Worm (Caenorhabditis elegans) whole organism, late embryonic: Measurements from ENCODE around the gene ifc-1.

Experiments used
- C08G9.2 ChIP-seq: sonication (generic microtip); optimal IDR thresholded peaks from 2 replicates; lab custom pipeline; 2016; ENCODE audit warnings: mild to moderate bottlenecking, missing genetic modification characterization, moderate library complexity, missing compliant biosample characterization
- C38D4.7 ChIP-seq: fragments of 200-800 bp; sonication (Bioruptor generic); optimal IDR thresholded peaks from 2 replicates; lab custom pipeline; 2018; ENCODE audit warnings: mild to moderate bottlenecking, missing genetic modification characterization, moderate library complexity, missing compliant biosample characterization
- F13H6.1 ChIP-seq: sonication (generic microtip); optimal IDR thresholded peaks from 2 replicates; lab custom pipeline; 2016; ENCODE audit warnings: missing genetic modification characterization, missing compliant biosample characterization
- K02D7.2 ChIP-seq: sonication (generic microtip); optimal IDR thresholded peaks from 2 replicates; lab custom pipeline; 2017; ENCODE audit warnings: mild to moderate bottlenecking, missing genetic modification characterization, missing compliant biosample characterization
- T23F11.4 ChIP-seq: fragments of 200-800 bp; sonication (Bioruptor generic); optimal IDR thresholded peaks from 2 replicates; lab custom pipeline; 2018; ENCODE audit warnings: mild to moderate bottlenecking, missing genetic modification characterization, missing compliant biosample characterization
- ceh-14 ChIP-seq: sonication (generic microtip); optimal IDR thresholded peaks from 2 replicates; lab custom pipeline; 2016; ENCODE audit warnings: missing genotype, missing genetic modification characterization, missing compliant biosample characterization
- ceh-19 ChIP-seq: fragments of 200-800 bp; sonication (Bioruptor generic); optimal IDR thresholded peaks from 2 replicates; lab custom pipeline; 2018; ENCODE audit warnings: mild to moderate bottlenecking, missing genetic modification characterization, missing compliant biosample characterization
- ceh-2 ChIP-seq: sonication (generic microtip); optimal IDR thresholded peaks from 2 replicates; lab custom pipeline; 2016; ENCODE audit warnings: missing genotype, missing genetic modification characterization, missing compliant biosample characterization
- ceh-24 ChIP-seq: sonication (generic microtip); optimal IDR thresholded peaks from 2 replicates; lab custom pipeline; 2016; ENCODE audit warnings: mild to moderate bottlenecking, missing genetic modification characterization, missing compliant biosample characterization
- ceh-30 ChIP-seq: fragments of 150-350 bp; optimal IDR thresholded peaks from 2 replicates; lab custom pipeline; 2014; ENCODE audit warnings: missing biosample characterization, missing genetic modification characterization
- ceh-31 ChIP-seq: sonication (generic microtip); optimal IDR thresholded peaks from 2 replicates; lab custom pipeline; 2016; ENCODE audit warnings: missing genetic modification characterization, missing compliant biosample characterization
- dve-1 ChIP-seq: sonication (generic microtip); optimal IDR thresholded peaks from 2 replicates; lab custom pipeline; 2017; ENCODE audit warnings: antibody characterized with exemption, mild to moderate bottlenecking, missing genetic modification characterization, missing compliant biosample characterization
- ets-4 ChIP-seq: sonication (generic microtip); optimal IDR thresholded peaks from 2 replicates; lab custom pipeline; 2016; ENCODE audit warnings: missing genetic modification characterization, missing compliant biosample characterization
- fax-1 ChIP-seq: sonication (generic microtip); optimal IDR thresholded peaks from 2 replicates; lab custom pipeline; 2016; ENCODE audit warnings: missing genotype, missing genetic modification characterization, missing compliant biosample characterization
- fkh-10 ChIP-seq: fragments of 150-350 bp; optimal IDR thresholded peaks from 2 replicates; lab custom pipeline; 2014; ENCODE audit warnings: missing biosample characterization, missing genetic modification reagents, missing genetic modification characterization
- fkh-6 ChIP-seq: sonication (generic microtip); optimal IDR thresholded peaks from 2 replicates; lab custom pipeline; 2016; ENCODE audit warnings: missing genetic modification characterization, missing compliant biosample characterization
- gmeb-2 ChIP-seq: sonication (generic microtip); optimal IDR thresholded peaks from 2 replicates; lab custom pipeline; 2016; ENCODE audit warnings: missing genetic modification characterization, inconsistent platforms, missing compliant biosample characterization
- hlh-15 ChIP-seq: sonication (generic microtip); optimal IDR thresholded peaks from 2 replicates; lab custom pipeline; 2016; ENCODE audit warnings: missing genetic modification characterization, missing compliant biosample characterization
- hlh-8 ChIP-seq: sonication (generic microtip); optimal IDR thresholded peaks from 2 replicates; lab custom pipeline; 2016; ENCODE audit warnings: missing genotype, missing genetic modification characterization, missing compliant biosample characterization
- lim-6 ChIP-seq: sonication (generic microtip); optimal IDR thresholded peaks from 2 replicates; lab custom pipeline; 2016; ENCODE audit warnings: missing genetic modification characterization, missing compliant biosample characterization
- madf-2 ChIP-seq: sonication (generic microtip); optimal IDR thresholded peaks from 2 replicates; lab custom pipeline; 2017; ENCODE audit warnings: missing genetic modification characterization, missing compliant biosample characterization
- mec-3 ChIP-seq: sonication (generic microtip); optimal IDR thresholded peaks from 2 replicates; lab custom pipeline; 2016; ENCODE audit warnings: borderline replicate concordance, missing genetic modification characterization, missing compliant biosample characterization
- nfya-1 ChIP-seq: sonication (generic microtip); optimal IDR thresholded peaks from 2 replicates; lab custom pipeline; 2017; ENCODE audit warnings: missing genetic modification characterization, mild to moderate bottlenecking, missing compliant biosample characterization, antibody characterized with exemption, moderate library complexity
- nhr-11 ChIP-seq: fragments of 150-350 bp; optimal IDR thresholded peaks from 2 replicates; lab custom pipeline; 2014; ENCODE audit warnings: missing biosample characterization, missing genetic modification characterization
- pat-9 ChIP-seq: fragments of 200-800 bp; sonication (Bioruptor generic); optimal IDR thresholded peaks from 2 replicates; lab custom pipeline; 2018; ENCODE audit warnings: mild to moderate bottlenecking, missing genetic modification characterization, moderate library complexity, missing compliant biosample characterization
- pqm-1 ChIP-seq: sonication (generic microtip); optimal IDR thresholded peaks from 2 replicates; lab custom pipeline; 2016; ENCODE audit warnings: missing genetic modification characterization, missing compliant biosample characterization
- rnt-1 ChIP-seq: sonication (generic microtip); optimal IDR thresholded peaks from 2 replicates; lab custom pipeline; 2016; ENCODE audit warnings: missing genetic modification characterization, missing compliant biosample characterization
- sox-2 ChIP-seq: fragments of 200-800 bp; sonication (Bioruptor generic); IDR thresholded peaks from 2 replicates; pipeline ENCODE4 v1.3.6; 2022; ENCODE audit warnings: missing genetic modification reagents, missing genetic modification characterization, missing compliant biosample characterization
- sox-4 ChIP-seq: sonication (generic microtip); optimal IDR thresholded peaks from 2 replicates; lab custom pipeline; 2017; ENCODE audit warnings: mild to moderate bottlenecking, missing genetic modification characterization, inconsistent platforms, missing compliant biosample characterization
- syd-9 ChIP-seq: sonication (generic microtip); optimal IDR thresholded peaks from 2 replicates; lab custom pipeline; 2016; ENCODE audit warnings: mild to moderate bottlenecking, missing genetic modification characterization, moderate library complexity, missing compliant biosample characterization
- tbx-2 ChIP-seq: sonication (generic microtip); optimal IDR thresholded peaks from 2 replicates; lab custom pipeline; 2016; ENCODE audit warnings: missing genetic modification characterization, missing compliant biosample characterization
- tbx-7 ChIP-seq: sonication (generic microtip); optimal IDR thresholded peaks from 2 replicates; lab custom pipeline; 2016; ENCODE audit warnings: missing genotype, missing genetic modification characterization, missing compliant biosample characterization
- unc-3 ChIP-seq, 2 experiments: fragments of 200-800 bp in 1 of 2; sonication (Bioruptor generic) in 1 of 2; sonication (generic microtip) in 1 of 2; conservative IDR thresholded peaks in 1 of 2; optimal IDR thresholded peaks in 1 of 2; 2 replicates each; pipeline versions ENCODE4 v1.3.6 to Lab custom; 2016 to 2022; ENCODE audit warnings: missing compliant biosample characterization in 2 of 2, missing genetic modification characterization in 2 of 2, missing genetic modification reagents in 1 of 2
- unc-86 ChIP-seq: sonication (generic microtip); optimal IDR thresholded peaks from 2 replicates; lab custom pipeline; 2016; ENCODE audit warnings: missing genetic modification characterization, missing compliant biosample characterization
- zip-5 ChIP-seq: sonication (generic microtip); optimal IDR thresholded peaks from 2 replicates; lab custom pipeline; 2016; ENCODE audit warnings: missing genetic modification characterization, missing compliant biosample characterization
- ztf-16 ChIP-seq: sonication (generic microtip); optimal IDR thresholded peaks from 2 replicates; lab custom pipeline; 2017; ENCODE audit warnings: missing genetic modification characterization, missing compliant biosample characterization

The ifc-1 gene

ce11 chrV:2881565-2881964 lies 372 bp downstream of the ifc-1 start:
- no peak for TF ChIP-seq ztf-16 (tag; lab: Kevin White, UChicago)
- no peak for TF ChIP-seq syd-9
- TF ChIP-seq rnt-1 = no peak
- no peak for TF ChIP-seq fkh-10
- no peak for TF ChIP-seq nfya-1 (tag; lab: Kevin White, UChicago)

- TF ChIP-seq ceh-30 (tag; lab: Kevin White, UChicago) = no peak
- TF ChIP-seq ceh-2 (tag; lab: Kevin White, UChicago) = no peak
- TF ChIP-seq sox-2 (GFP tag; lab: Robert Waterston, UW) = no peak
- TF ChIP-seq lim-6 = no peak
- no peak for TF ChIP-seq pqm-1 (tag; lab: Kevin White, UChicago)
- TF ChIP-seq unc-86 (tag; lab: Kevin White, UChicago) = no peak
- no peak for TF ChIP-seq T23F11.4 (GFP tag; lab: Kevin White, UChicago)
- TF ChIP-seq zip-5 (tag; lab: Kevin White, UChicago) = no peak
- TF ChIP-seq mec-3 (tag; lab: Kevin White, UChicago) = no peak
- no peak for TF ChIP-seq rnt-1
- TF ChIP-seq ceh-24 (tag; lab: Kevin White, UChicago) = no peak
- no peak for TF ChIP-seq K02D7.2
- TF ChIP-seq hlh-8 (tag; lab: Kevin White, UChicago) = no peak
- no peak for TF ChIP-seq ceh-31 (tag; lab: Kevin White, UChicago)
- no peak for TF ChIP-seq ceh-14 (tag; lab: Kevin White, UChicago)
- TF ChIP-seq ets-4 = no peak
Measured at ce11 chrV:2883097-2883496, 1.9 kb downstream of the ifc-1 start.

DNA sequence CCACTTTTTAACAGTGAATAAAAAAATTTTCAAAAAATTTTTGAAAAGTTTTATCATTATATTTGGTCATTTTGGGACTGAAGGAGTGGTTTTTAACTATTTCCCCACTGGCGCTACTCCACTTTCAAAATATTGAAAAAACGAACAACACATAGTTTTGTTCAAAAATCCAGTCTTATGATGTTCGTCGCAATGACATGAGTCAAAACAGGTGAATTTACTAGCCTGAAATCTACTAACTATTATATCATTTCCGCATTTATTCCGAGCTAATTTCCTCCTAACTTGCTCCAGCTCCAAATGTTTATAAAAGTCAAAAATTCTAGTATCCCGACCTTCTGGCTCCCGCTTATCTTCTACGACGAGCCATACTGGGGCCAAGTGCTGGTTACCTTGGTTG lies 3.2 kb downstream of the ifc-1 start, which contains the start of gene sre-24:
Gene sre-24 (plus strand): TSS at position 301 of the 400 bp plus-strand sequence.
- TF ChIP-seq tbx-7 (tag; lab: Kevin White, UChicago) = no peak
- no peak for TF ChIP-seq ceh-2 (tag; lab: Kevin White, UChicago)
- no peak for TF ChIP-seq fkh-6 (tag; lab: Kevin White, UChicago)
- TF ChIP-seq sox-4 (tag; lab: Kevin White, UChicago) = no peak
- TF ChIP-seq ets-4 = no peak

ce11 chrV:2888265-2888664 lies 7.1 kb downstream of the ifc-1 start:
- no peak for TF ChIP-seq fax-1 (tag; lab: Kevin White, UChicago)
- TF ChIP-seq C38D4.7 (GFP tag; lab: Kevin White, UChicago) = no peak
- TF ChIP-seq pat-9 (tag; lab: Kevin White, UChicago) = no peak
- no peak for TF ChIP-seq dve-1
- TF ChIP-seq nfya-1 (tag; lab: Kevin White, UChicago) = no peak
- no peak for TF ChIP-seq zip-5 (tag; lab: Kevin White, UChicago)
- TF ChIP-seq, all 69 proteins: peak for 0

DNA sequence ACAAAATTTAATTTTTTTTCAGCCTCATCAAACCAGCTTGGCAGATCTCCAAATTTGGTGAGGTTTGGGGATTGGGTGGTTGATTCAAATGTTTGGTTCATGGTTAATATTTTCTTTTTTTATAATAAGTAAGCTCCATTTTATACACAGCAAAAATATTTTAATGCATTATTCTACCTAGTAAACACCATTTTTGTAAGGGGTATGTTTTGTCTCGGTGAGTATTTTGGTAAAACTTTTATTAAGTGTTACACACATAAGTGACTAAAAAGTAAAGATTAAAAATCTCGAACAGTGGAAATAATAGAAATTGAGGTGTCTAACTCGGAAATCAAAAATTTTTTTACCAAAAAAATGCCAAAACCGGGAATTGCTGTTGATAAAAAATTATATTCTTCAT lies 7.5 kb downstream of the ifc-1 start, which contains the start of gene srw-4:
Gene srw-4 (minus strand): TSS at position 101 of the 400 bp plus-strand sequence.
- TF ChIP-seq F13H6.1 (tag; lab: Kevin White, UChicago) (no peak), mec-3 (tag; lab: Kevin White, UChicago) (no peak), unc-3 (GFP tag; conservative IDR thresholded peaks at IDR 0.05; lab: Robert Waterston, UW) (no peak), unc-3 (tag; optimal IDR thresholded peaks at IDR 0.05; lab: Kevin White, UChicago) (no peak), K02D7.2 (no peak), C08G9.2 (tag; lab: Kevin White, UChicago) (no peak), ceh-30 (tag; lab: Kevin White, UChicago) (no peak), tbx-2 (no peak), fkh-6 (tag; lab: Kevin White, UChicago) (no peak), hlh-15 (no peak), madf-2 (tag; lab: Kevin White, UChicago) (no peak), gmeb-2 (tag; lab: Kevin White, UChicago) (no peak), syd-9 (no peak), ceh-19 (GFP tag; lab: Kevin White, UChicago) (no peak), nhr-11 (tag; lab: Kevin White, UChicago) (no peak), hlh-8 (tag; lab: Kevin White, UChicago) (no peak)
- TF ChIP-seq, all 69 proteins: peak for 0
